Worm (Caenorhabditis elegans): ENCODE results near the gene set-4.

Gene set-4

ce11 chrII:6343893-6344292, 12.8 kb upstream of the set-4 start, which contains the start of gene txt-18:
txt-18 (plus strand) TSS chrII:6344072.
- no peak for TF ChIP-seq mep-1 (tag; optimal IDR thresholded peaks at IDR 0.05)
- no peak for TF ChIP-seq lin-32 (GFP tag; optimal IDR thresholded peaks at IDR 0.05)
- TF ChIP-seq zip-8 (tag; optimal IDR thresholded peaks at IDR 0.05), result no peak
- TF ChIP-seq ceh-83 (GFP tag; optimal IDR thresholded peaks at IDR 0.05), result no peak
- TF ChIP-seq drap-1 (GFP tag; optimal IDR thresholded peaks at IDR 0.05), result no peak
- TF ChIP-seq nhr-237 (tag; optimal IDR thresholded peaks at IDR 0.05), result peak; percentile 42
- no peak for TF ChIP-seq tbx-8 (GFP tag; optimal IDR thresholded peaks at IDR 0.05)

ce11 chrII:6342455-6342854, 11.3 kb upstream of the set-4 start:
- TF ChIP-seq lin-13 (tag; optimal IDR thresholded peaks at IDR 0.05) (no peak), drap-1 (GFP tag; optimal IDR thresholded peaks at IDR 0.05) (no peak), mls-2 (tag; optimal IDR thresholded peaks at IDR 0.05) (no peak)

ce11 chrII:6341076-6341475, 9.9 kb upstream of the set-4 start:
- TF ChIP-seq nhr-12 (tag; optimal IDR thresholded peaks at IDR 0.05), result no peak
- TF ChIP-seq tbx-8 (GFP tag; optimal IDR thresholded peaks at IDR 0.05), result no peak
- no peak for TF ChIP-seq lsy-2 (tag; optimal IDR thresholded peaks at IDR 0.05)
- no peak for TF ChIP-seq blmp-1 (tag; optimal IDR thresholded peaks at IDR 0.05)
- no peak for TF ChIP-seq ztf-11 (tag; optimal IDR thresholded peaks at IDR 0.05)
- no peak for TF ChIP-seq cnd-1 (tag; optimal IDR thresholded peaks at IDR 0.05)
- TF ChIP-seq ceh-43 (GFP tag; optimal IDR thresholded peaks at IDR 0.05), result no peak
- no peak for TF ChIP-seq nhr-76 (tag; optimal IDR thresholded peaks at IDR 0.05)
- no peak for TF ChIP-seq zip-8 (tag; optimal IDR thresholded peaks at IDR 0.05)
- no peak for TF ChIP-seq elt-1 (tag; optimal IDR thresholded peaks at IDR 0.05; ENCODE audit: borderline replicate concordance, insufficient read depth)
- TF ChIP-seq mab-5 (tag; optimal IDR thresholded peaks at IDR 0.05), result no peak
- TF ChIP-seq nhr-2 (tag; optimal IDR thresholded peaks at IDR 0.05), result no peak
- no peak for TF ChIP-seq unc-39 (tag; optimal IDR thresholded peaks at IDR 0.05)
- TF ChIP-seq unc-120 (tag; optimal IDR thresholded peaks at IDR 0.05; ENCODE audit: poor library complexity, severe bottlenecking), result no peak
- TF ChIP-seq mls-2 (tag; optimal IDR thresholded peaks at IDR 0.05), result no peak
- no peak for TF ChIP-seq nhr-28 (tag; optimal IDR thresholded peaks at IDR 0.05)
- no peak for TF ChIP-seq pha-4 (tag; optimal IDR thresholded peaks at IDR 0.05)
- TF ChIP-seq unc-62 (GFP tag; optimal IDR thresholded peaks at IDR 0.05), result no peak
- TF ChIP-seq lin-13 (tag; optimal IDR thresholded peaks at IDR 0.05), result no peak

- TF ChIP-seq mls-2 (tag; optimal IDR thresholded peaks at IDR 0.05) (no peak), nhr-12 (tag; optimal IDR thresholded peaks at IDR 0.05) (no peak), ceh-83 (GFP tag; optimal IDR thresholded peaks at IDR 0.05) (no peak), mep-1 (tag; optimal IDR thresholded peaks at IDR 0.05) (no peak), pha-4 (tag; optimal IDR thresholded peaks at IDR 0.05) (no peak), drap-1 (GFP tag; optimal IDR thresholded peaks at IDR 0.05) (no peak), lin-32 (GFP tag; optimal IDR thresholded peaks at IDR 0.05) (no peak), lsy-2 (tag; optimal IDR thresholded peaks at IDR 0.05) (no peak), M03D4.4 (tag; optimal IDR thresholded peaks at IDR 0.05) (no peak)
Observed at ce11 chrII:6339948-6340347, 8.8 kb upstream of the set-4 start, which contains the start of gene C32D5.7. C32D5.7 (minus strand) TSS chrII:6340048.

DNA sequence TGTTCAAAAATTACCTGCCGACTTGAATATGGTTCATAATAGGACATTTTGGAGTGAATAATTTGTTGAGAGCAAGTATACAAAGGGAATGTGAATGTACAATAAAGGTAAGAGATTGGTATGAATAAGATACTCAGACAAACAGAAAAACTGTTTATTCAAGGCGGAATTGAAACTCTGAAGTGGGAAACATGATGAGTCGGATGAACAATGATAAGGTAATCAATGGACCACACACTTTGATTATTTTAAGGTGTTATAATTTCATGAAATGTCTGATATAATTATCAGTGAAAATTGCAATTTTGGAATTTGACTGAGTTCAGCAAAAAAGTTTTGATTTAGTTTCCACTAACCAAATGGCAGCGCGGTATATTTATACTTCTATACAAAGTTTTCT, 8.4 kb upstream of the set-4 start:
- TF ChIP-seq ceh-39 (tag; optimal IDR thresholded peaks at IDR 0.05), result no peak
- no peak for TF ChIP-seq snpc-4 (tag; optimal IDR thresholded peaks at IDR 0.05)

- TF ChIP-seq nhr-237 (tag; optimal IDR thresholded peaks at IDR 0.05), result no peak
- no peak for TF ChIP-seq sem-2 (GFP tag; optimal IDR thresholded peaks at IDR 0.05)
- TF ChIP-seq mab-5 (tag; optimal IDR thresholded peaks at IDR 0.05), result no peak
- no peak for TF ChIP-seq ces-1 (GFP tag; optimal IDR thresholded peaks at IDR 0.05)
- TF ChIP-seq ceh-43 (GFP tag; optimal IDR thresholded peaks at IDR 0.05), result no peak
- no peak for TF ChIP-seq nhr-2 (tag; optimal IDR thresholded peaks at IDR 0.05)
- no peak for TF ChIP-seq unc-120 (tag; optimal IDR thresholded peaks at IDR 0.05; ENCODE audit: poor library complexity, severe bottlenecking)
Observed at ce11 chrII:6335358-6335757, 4.2 kb upstream of the set-4 start, which contains the start of gene C32D5.14. C32D5.14 (plus strand) TSS chrII:6335488.
